Fruit fly (Drosophila melanogaster) whole organism, pupa: ENCODE results near the gene Usp30.

ENCODE experiments used
- CG14655 ChIP-seq: fragments of 200-800 bp; sonication (Bioruptor generic); optimal IDR thresholded peaks from 3 replicates; lab custom pipeline; 2017; ENCODE audit warnings: mild to moderate bottlenecking, missing biosample characterization, missing genetic modification reagents, missing genetic modification characterization
- CG4496 ChIP-seq: fragments of 200-800 bp; sonication (Bioruptor generic); IDR thresholded peaks from 3 replicates; pipeline ENCODE4 v1.3.6; 2022; ENCODE audit warnings: missing biosample characterization, missing genetic modification characterization
- CG8301 ChIP-seq: fragments of 200-800 bp; sonication (Bioruptor generic); optimal IDR thresholded peaks from 2 replicates; lab custom pipeline; 2018; ENCODE audit warnings: missing biosample characterization, mild to moderate bottlenecking, missing genetic modification characterization
- EcR ChIP-seq: fragments of 200-800 bp; sonication (Bioruptor generic); optimal IDR thresholded peaks from 3 replicates; lab custom pipeline; 2019; ENCODE audit warnings: missing biosample characterization, missing genetic modification characterization, mild to moderate bottlenecking, moderate library complexity, missing genetic modification reagents
- Pif1A ChIP-seq: fragments of 200-800 bp; sonication (Bioruptor generic); optimal IDR thresholded peaks from 3 replicates; lab custom pipeline; 2016; ENCODE audit warnings: missing biosample characterization, missing genetic modification characterization
- Snoo ChIP-seq: fragments of 200-800 bp; sonication (Bioruptor generic); optimal IDR thresholded peaks from 3 replicates; lab custom pipeline; 2017; ENCODE audit warnings: missing biosample characterization, mild to moderate bottlenecking, missing genetic modification characterization, inconsistent platforms

dm6 chrX:5884294-5884693 is 4.7 kb upstream of the Usp30 start:
- TF ChIP-seq EcR (GFP tag; lab: Kevin White, UChicago), result no peak
- TF ChIP-seq CG8301 (tag; lab: Kevin White, UChicago), result no peak
- TF ChIP-seq CG4496, result no peak
- no peak for TF ChIP-seq CG14655 (GFP tag; lab: Kevin White, UChicago)
- TF ChIP-seq Pif1A (GFP tag; lab: Kevin White, UChicago), result no peak
- no peak for TF ChIP-seq Snoo (tag; lab: Kevin White, UChicago)
